Fruit fly (Drosophila melanogaster): ENCODE results near the gene mthl12.

- TF ChIP-seq CG13204 (GFP tag; optimal IDR thresholded peaks at IDR 0.05) = no peak
- no peak for TF ChIP-seq CG34367 (tag; optimal IDR thresholded peaks at IDR 0.05)
- no peak for TF ChIP-seq Ets98B (GFP tag; IDR thresholded peaks at IDR 0.05)
- TF ChIP-seq gl (tag; optimal IDR thresholded peaks at IDR 0.05) = no peak
- no peak for TF ChIP-seq D1 (tag; optimal IDR thresholded peaks at IDR 0.05)
- no peak for TF ChIP-seq CG14655 (GFP tag; optimal IDR thresholded peaks at IDR 0.05)
- no peak for TF ChIP-seq CG32121 (GFP tag; IDR thresholded peaks at IDR 0.05)
- TF ChIP-seq CG17806 (tag; optimal IDR thresholded peaks at IDR 0.05) = no peak
- no peak for TF ChIP-seq Pif1B (GFP tag; optimal IDR thresholded peaks at IDR 0.05)
- TF ChIP-seq Snoo (tag; optimal IDR thresholded peaks at IDR 0.05) = no peak
Measured at dm6 chr3R:13319170-13319569, 34.3 kb upstream of the mthl12 start, which contains the start of gene CG45080.
